Fruit fly (Drosophila melanogaster): ENCODE results near the gene Dref.

The Dref gene

dm6 chr2L:9954119-9954518 lies 12.9 kb downstream of the Dref start, which contains the start of the genes CG13126 and CG4709 (continued):
- TF ChIP-seq Opbp (GFP tag; IDR thresholded peaks at IDR 0.05; ENCODE audit: partially characterized antibody) (no peak), cwo (GFP tag; optimal IDR thresholded peaks at IDR 0.05) (peak; percentile 88), CG11247 (GFP tag; IDR thresholded peaks at IDR 0.05) (peak; percentile 83), Antp (GFP tag; optimal IDR thresholded peaks at IDR 0.05) (peak; percentile 13), CG3847 (GFP tag; IDR thresholded peaks at IDR 0.05) (peak; percentile 84), CG6765 (GFP tag; optimal IDR thresholded peaks at IDR 0.05) (peak; percentile 88), CG17361 (GFP tag; IDR thresholded peaks at IDR 0.05) (peak; percentile 97), exex (tag; optimal IDR thresholded peaks at IDR 0.05) (peak; percentile 74), CG1832 (GFP tag; optimal IDR thresholded peaks at IDR 0.05) (no peak), CG1529 (GFP tag; optimal IDR thresholded peaks at IDR 0.05) (peak; percentile 70), Kr (GFP tag; optimal IDR thresholded peaks at IDR 0.05) (no peak), vvl (GFP tag; IDR thresholded peaks at IDR 0.05) (peak; percentile 97), CG11696 (GFP tag; IDR thresholded peaks at IDR 0.05) (peak; percentile 100), CG13775 (GFP tag; optimal IDR thresholded peaks at IDR 0.05) (peak; percentile 92), Deaf1 (tag; optimal IDR thresholded peaks at IDR 0.05) (peak; percentile 73), ttk (GFP tag; IDR thresholded peaks at IDR 0.05) (peak; percentile 89), gcm (GFP tag; optimal IDR thresholded peaks at IDR 0.05) (peak; percentile 93), CG8388 (GFP tag; optimal IDR thresholded peaks at IDR 0.05) (peak; percentile 90), CG8089 (GFP tag; optimal IDR thresholded peaks at IDR 0.05) (no peak), E2f2 (GFP tag; IDR thresholded peaks at IDR 0.05) (peak; percentile 76), ci (GFP tag; IDR thresholded peaks at IDR 0.05) (peak; percentile 86), sima (GFP tag; optimal IDR thresholded peaks at IDR 0.05) (no peak), fd102C (GFP tag; optimal IDR thresholded peaks at IDR 0.05) (peak; percentile 59), zfh2 (GFP tag; optimal IDR thresholded peaks at IDR 0.05) (peak; percentile 49), CG10321 (GFP tag; IDR thresholded peaks at IDR 0.05) (peak; percentile 58), CG3838 (GFP tag; optimal IDR thresholded peaks at IDR 0.05) (peak; percentile 58), CG2712 (tag; optimal IDR thresholded peaks at IDR 0.05) (peak; percentile 98), CG7372 (GFP tag; IDR thresholded peaks at IDR 0.05) (peak; percentile 83), CG17328 (GFP tag; IDR thresholded peaks at IDR 0.05) (peak; percentile 83), Mes4 (GFP tag; optimal IDR thresholded peaks at IDR 0.05) (no peak), Optix (GFP tag; IDR thresholded peaks at IDR 0.05) (peak; percentile 66; the same call in 2 of the 3 replicates), CG1647 (GFP tag; optimal IDR thresholded peaks at IDR 0.05) (peak; percentile 59), CG11723 (GFP tag; optimal IDR thresholded peaks at IDR 0.05) (peak; percentile 74), CG2875 (GFP tag; optimal IDR thresholded peaks at IDR 0.05) (peak; percentile 77), Hey (tag; optimal IDR thresholded peaks at IDR 0.05) (no peak), Rx (GFP tag; IDR thresholded peaks at IDR 0.05) (peak; percentile 60), CG7987 (GFP tag; optimal IDR thresholded peaks at IDR 0.05) (peak; percentile 60), pfk (GFP tag; optimal IDR thresholded peaks at IDR 0.05) (no peak), BEAF-32 (GFP tag; optimal IDR thresholded peaks at IDR 0.05) (peak; percentile 30), Dip3 (GFP tag; optimal IDR thresholded peaks at IDR 0.05) (peak; percentile 52), danr (GFP tag; IDR thresholded peaks at IDR 0.05) (peak; percentile 70), br (optimal IDR thresholded peaks at IDR 0.05) (no peak), ham (GFP tag; IDR thresholded peaks at IDR 0.05) (no peak), CG8290 (GFP tag; optimal IDR thresholded peaks at IDR 0.05) (peak; percentile 89), CG8290 (tag; optimal IDR thresholded peaks at IDR 0.05) (peak in 1 of 2 experiments; percentile 42), CG10462 (GFP tag; optimal IDR thresholded peaks at IDR 0.05) (peak; percentile 73), CG32767 (GFP tag; IDR thresholded peaks at IDR 0.05) (peak; percentile 88), ewg (GFP tag; optimal IDR thresholded peaks at IDR 0.05) (peak; percentile 74), grau (tag; optimal IDR thresholded peaks at IDR 0.05) (peak; percentile 93), CG43689 (GFP tag; IDR thresholded peaks at IDR 0.05) (peak; percentile 61; the same call in 1 of the 2 replicates), zen (tag; optimal IDR thresholded peaks at IDR 0.05) (peak; percentile 96), kay (GFP tag; optimal IDR thresholded peaks at IDR 0.05) (peak; percentile 82)

Data from whole organism, embryonic.